Worm (Caenorhabditis elegans) whole organism, late embryonic: ENCODE results near the gene tre-3.

Source experiments
- F13H6.1 ChIP-seq: sonication (generic microtip); optimal IDR thresholded peaks from 2 replicates; lab custom pipeline; 2016; ENCODE audit warnings: missing genetic modification characterization, missing compliant biosample characterization
- ahr-1 ChIP-seq: sonication (generic microtip); optimal IDR thresholded peaks from 2 replicates; lab custom pipeline; 2016; ENCODE audit warnings: missing genetic modification characterization, missing compliant biosample characterization
- ceh-24 ChIP-seq: sonication (generic microtip); optimal IDR thresholded peaks from 2 replicates; lab custom pipeline; 2016; ENCODE audit warnings: mild to moderate bottlenecking, missing genetic modification characterization, missing compliant biosample characterization
- ceh-45 ChIP-seq: fragments of 200-800 bp; sonication (Bioruptor generic); IDR thresholded peaks from 2 replicates; pipeline ENCODE4 v1.3.6; 2022; ENCODE audit warnings: missing genetic modification reagents, missing genetic modification characterization, missing compliant biosample characterization
- ceh-48 ChIP-seq: sonication (generic microtip); optimal IDR thresholded peaks from 2 replicates; lab custom pipeline; 2016; ENCODE audit warnings: missing genetic modification characterization, inconsistent platforms, missing compliant biosample characterization
- nhr-11 ChIP-seq: fragments of 150-350 bp; optimal IDR thresholded peaks from 2 replicates; lab custom pipeline; 2014; ENCODE audit warnings: missing biosample characterization, missing genetic modification characterization
- odd-2 ChIP-seq: sonication (generic microtip); optimal IDR thresholded peaks from 2 replicates; lab custom pipeline; 2017; ENCODE audit warnings: antibody characterized with exemption, mild to moderate bottlenecking, missing genetic modification characterization, missing compliant biosample characterization
- pha-4 ChIP-seq: fragments of 150-350 bp; optimal IDR thresholded peaks from 2 replicates; lab custom pipeline; 2018; ENCODE audit warnings: missing biosample characterization, missing genetic modification reagents, missing genetic modification characterization
- pqm-1 ChIP-seq: sonication (generic microtip); optimal IDR thresholded peaks from 2 replicates; lab custom pipeline; 2016; ENCODE audit warnings: missing genetic modification characterization, missing compliant biosample characterization
- pros-1 ChIP-seq: fragments of 150-350 bp; optimal IDR thresholded peaks from 2 replicates; lab custom pipeline; 2014; ENCODE audit warnings: missing biosample characterization, missing genetic modification reagents, missing genetic modification characterization

ce11 chrV:11758635-11759034 is 42.9 kb upstream of the tre-3 start, which contains the start of gene T04F3.3:
- TF ChIP-seq ceh-24 (no peak), pros-1 (tag; lab: Kevin White, UChicago) (no peak), nhr-11 (tag; lab: Kevin White, UChicago) (no peak), ceh-45 (GFP tag; lab: Robert Waterston, UW) (no peak), ceh-48 (tag; lab: Kevin White, UChicago) (no peak), pqm-1 (tag; lab: Kevin White, UChicago) (no peak), odd-2 (tag; lab: Kevin White, UChicago) (no peak), ahr-1 (no peak), F13H6.1 (no peak), pha-4 (no peak)
